Worm (Caenorhabditis elegans) whole organism, L4 larva: ENCODE measurements around the gene sld-5.

Experiments
- ama-1 ChIP-seq: fragments of 150-350 bp; optimal IDR thresholded peaks from 2 replicates; lab custom pipeline; 2014; ENCODE audit warnings: inconsistent platforms, mixed read lengths
- dmd-9 ChIP-seq: fragments of 200-800 bp; sonication (Bioruptor generic); IDR thresholded peaks from 2 replicates; pipeline ENCODE4 v1.3.6; 2022; ENCODE audit warnings: missing genetic modification reagents, missing genetic modification characterization, missing compliant biosample characterization
- egl-27 ChIP-seq: sonication (generic microtip); optimal IDR thresholded peaks from 3 replicates; lab custom pipeline; 2017; ENCODE audit warnings: missing biosample characterization, missing genetic modification reagents, missing genetic modification characterization
- mep-1 ChIP-seq: fragments of 150-350 bp; sonication (generic microtip); optimal IDR thresholded peaks from 3 replicates; lab custom pipeline; 2014; ENCODE audit warnings: missing biosample characterization, missing genetic modification characterization
- nhr-237 ChIP-seq: sonication (generic microtip); optimal IDR thresholded peaks from 2 replicates; lab custom pipeline; 2017; ENCODE audit warnings: missing biosample characterization, missing genetic modification characterization
- nhr-28 ChIP-seq: fragments of 150-350 bp; optimal IDR thresholded peaks from 2 replicates; lab custom pipeline; 2014; ENCODE audit warnings: missing biosample characterization, missing genetic modification characterization
- tag-97 ChIP-seq: fragments of 200-800 bp; sonication (Bioruptor generic); IDR thresholded peaks from 2 replicates; pipeline ENCODE4 v1.3.6; 2022; ENCODE audit warnings: missing genetic modification characterization, missing compliant biosample characterization
- unc-62 ChIP-seq, 3 experiments: fragments of 150-350 bp in 1 of 3; sonication (generic microtip); optimal IDR thresholded peaks in 2 of 3; peaks in 1 of 3; 1 replicate in 1 of 3; 2 replicates in 2 of 3; lab custom pipeline; 2014 to 2017; ENCODE audit warnings: missing biosample characterization in 3 of 3, missing genetic modification characterization in 3 of 3, missing genetic modification reagents in 3 of 3, missing genotype in 1 of 3

DNA sequence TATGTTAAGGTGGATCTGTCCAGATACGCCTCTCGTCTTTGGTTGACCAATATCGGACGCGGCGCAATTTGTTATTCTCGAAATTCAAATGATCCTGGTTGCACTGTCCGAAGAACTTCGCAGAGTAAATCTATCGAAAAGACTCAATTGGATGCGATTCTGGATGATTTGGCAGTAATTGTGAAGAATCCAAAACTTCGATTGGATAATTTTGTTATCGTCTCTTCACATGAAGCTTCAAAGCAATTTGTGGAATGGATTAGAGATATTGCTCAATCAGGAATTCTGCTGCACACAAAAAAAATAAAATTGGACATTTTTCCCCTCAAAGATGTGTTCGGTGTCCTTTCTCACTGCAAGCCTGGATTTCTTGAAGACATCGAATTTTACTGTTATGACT lies 37.9 kb downstream of the sld-5 start:
- TF ChIP-seq nhr-28 (tag; lab: Kevin White, UChicago) (no peak), dmd-9 (no peak), tag-97 (GFP tag; lab: Robert Waterston, UW) (no peak), nhr-237 (tag; lab: Kevin White, UChicago) (no peak), ama-1 (no peak), mep-1 (tag; lab: Kevin White, UChicago) (no peak), egl-27 (tag; lab: Kevin White, UChicago) (no peak), unc-62 (GFP tag; optimal IDR thresholded peaks at IDR 0.05 in 1 of 2; lab: Kevin White, UChicago) (peak in 1 of 2 experiments; percentile 93), unc-62 (tag; optimal IDR thresholded peaks at IDR 0.05; lab: Kevin White, UChicago) (no peak)
